Worm (Caenorhabditis elegans) whole organism, early embryonic: ENCODE results near the gene glc-3.

Experiments used
- B0310.2 ChIP-seq: sonication (generic microtip); optimal IDR thresholded peaks from 2 replicates; lab custom pipeline; 2016; ENCODE audit warnings: mild to moderate bottlenecking, missing genetic modification characterization, missing compliant biosample characterization
- F13C5.2 ChIP-seq: sonication (generic microtip); optimal IDR thresholded peaks from 2 replicates; lab custom pipeline; 2017; ENCODE audit warnings: mild to moderate bottlenecking, missing genetic modification characterization, inconsistent platforms, missing compliant biosample characterization
- aly-1 ChIP-seq: sonication (generic microtip); optimal IDR thresholded peaks from 2 replicates; lab custom pipeline; 2016; ENCODE audit warnings: missing genetic modification characterization, missing compliant biosample characterization
- ama-1 ChIP-seq: fragments of 150-350 bp; optimal IDR thresholded peaks from 2 replicates; lab custom pipeline; 2014
- ceh-13 ChIP-seq: fragments of 200-800 bp; sonication (Bioruptor generic); optimal IDR thresholded peaks from 2 replicates; lab custom pipeline; 2018; ENCODE audit warnings: mild to moderate bottlenecking, missing genetic modification characterization, missing compliant biosample characterization
- ceh-36 ChIP-seq: sonication (generic microtip); optimal IDR thresholded peaks from 2 replicates; lab custom pipeline; 2016; ENCODE audit warnings: missing genetic modification characterization, inconsistent platforms, missing compliant biosample characterization
- ets-7 ChIP-seq: sonication (generic microtip); optimal IDR thresholded peaks from 2 replicates; lab custom pipeline; 2016; ENCODE audit warnings: missing genotype, missing genetic modification characterization, missing compliant biosample characterization
- flt-1 ChIP-seq: fragments of 200-800 bp; sonication (Bioruptor generic); IDR thresholded peaks from 2 replicates; pipeline ENCODE4 v1.3.6; 2022; ENCODE audit warnings: missing genetic modification characterization, missing compliant biosample characterization
- hmbx-1 ChIP-seq: sonication (generic microtip); optimal IDR thresholded peaks from 2 replicates; lab custom pipeline; 2016; ENCODE audit warnings: mild to moderate bottlenecking, missing genetic modification characterization, missing compliant biosample characterization
- hmg-4 ChIP-seq: fragments of 200-800 bp; sonication (Bioruptor generic); optimal IDR thresholded peaks from 2 replicates; lab custom pipeline; 2018; ENCODE audit warnings: mild to moderate bottlenecking, missing genetic modification characterization, missing compliant biosample characterization
- hnd-1 ChIP-seq: sonication (generic microtip); optimal IDR thresholded peaks from 2 replicates; lab custom pipeline; 2016; ENCODE audit warnings: missing genetic modification characterization, missing compliant biosample characterization
- pes-1 ChIP-seq: fragments of 200-800 bp; sonication (Bioruptor generic); IDR thresholded peaks from 2 replicates; pipeline ENCODE4 v1.3.6; 2022; ENCODE audit warnings: missing genetic modification reagents, missing genetic modification characterization, missing compliant biosample characterization
- scrt-1 ChIP-seq: fragments of 200-800 bp; sonication (Bioruptor generic); IDR thresholded peaks from 2 replicates; pipeline ENCODE4 v1.3.6; 2022; ENCODE audit warnings: missing genetic modification characterization, missing compliant biosample characterization
- sea-1 ChIP-seq: fragments of 200-800 bp; sonication (Bioruptor generic); conservative IDR thresholded peaks from 2 replicates; pipeline ENCODE4 v1.3.6; 2022; ENCODE audit warnings: missing genetic modification characterization, missing compliant biosample characterization
- tbx-11 ChIP-seq: fragments of 200-800 bp; sonication (Bioruptor generic); IDR thresholded peaks from 2 replicates; pipeline ENCODE4 v1.3.6; 2022; ENCODE audit warnings: missing genetic modification characterization, missing compliant biosample characterization
- tbx-37 ChIP-seq: fragments of 200-800 bp; sonication (Bioruptor generic); conservative IDR thresholded peaks from 2 replicates; pipeline ENCODE4 v1.3.6; 2022; ENCODE audit warnings: missing genetic modification reagents, missing genetic modification characterization, missing compliant biosample characterization
- tra-4 ChIP-seq: sonication (generic microtip); optimal IDR thresholded peaks from 2 replicates; lab custom pipeline; 2017; ENCODE audit warnings: missing genetic modification characterization, missing compliant biosample characterization

The glc-3 gene

ce11 chrV:5412808-5413405, 40.6 kb downstream of the glc-3 start, which contains the start of gene F08F3.10:
F08F3.10 (plus strand) TSS chrV:5413355.
- no peak for TF ChIP-seq hmg-4 (GFP tag; lab: Kevin White, UChicago)
- TF ChIP-seq tbx-37 = no peak
- TF ChIP-seq hmbx-1 (tag; lab: Kevin White, UChicago) = no peak
- no peak for TF ChIP-seq hnd-1 (tag; lab: Kevin White, UChicago)
- no peak for TF ChIP-seq tbx-11 (GFP tag; lab: Robert Waterston, UW)
- TF ChIP-seq ama-1 (lab: Kevin White, UChicago) = no peak
- no peak for TF ChIP-seq ets-7 (tag; lab: Kevin White, UChicago)
- TF ChIP-seq pes-1 (GFP tag; lab: Robert Waterston, UW) = no peak
- TF ChIP-seq ceh-36 (tag; lab: Kevin White, UChicago) = no peak
- no peak for TF ChIP-seq ceh-13 (GFP tag; lab: Kevin White, UChicago)
- no peak for TF ChIP-seq sea-1
- TF ChIP-seq tra-4 (tag; lab: Kevin White, UChicago) = no peak
- no peak for TF ChIP-seq F13C5.2

ce11 chrV:5410679-5411078, 42.8 kb downstream of the glc-3 start, which contains the start of gene F08F3.4:
F08F3.4 (plus strand) TSS chrV:5410955.
- TF ChIP-seq flt-1 (GFP tag; lab: Robert Waterston, UW) (no peak), ama-1 (lab: Kevin White, UChicago) (no peak), hmg-4 (GFP tag; lab: Kevin White, UChicago) (no peak), ceh-13 (GFP tag; lab: Kevin White, UChicago) (no peak), B0310.2 (tag; lab: Kevin White, UChicago) (no peak), pes-1 (GFP tag; lab: Robert Waterston, UW) (no peak), sea-1 (no peak), hmbx-1 (tag; lab: Kevin White, UChicago) (no peak)

ce11 chrV:5408921-5409320, 44.6 kb downstream of the glc-3 start:
- TF ChIP-seq tra-4 (tag; lab: Kevin White, UChicago) (no peak), tbx-37 (no peak), ets-7 (tag; lab: Kevin White, UChicago) (no peak), hmbx-1 (tag; lab: Kevin White, UChicago) (no peak), ceh-13 (GFP tag; lab: Kevin White, UChicago) (no peak), scrt-1 (no peak), ceh-36 (tag; lab: Kevin White, UChicago) (no peak), pes-1 (GFP tag; lab: Robert Waterston, UW) (no peak), hnd-1 (tag; lab: Kevin White, UChicago) (no peak)

ce11 chrV:5408223-5408622, 45.3 kb downstream of the glc-3 start, which contains the start of gene C25A6.1:
C25A6.1 (plus strand) TSS chrV:5408523.
- no peak for TF ChIP-seq hmbx-1 (tag; lab: Kevin White, UChicago)
- no peak for TF ChIP-seq pes-1 (GFP tag; lab: Robert Waterston, UW)
- no peak for TF ChIP-seq tra-4 (tag; lab: Kevin White, UChicago)
- TF ChIP-seq scrt-1 = no peak
- no peak for TF ChIP-seq tbx-37
- no peak for TF ChIP-seq hmg-4 (GFP tag; lab: Kevin White, UChicago)
- no peak for TF ChIP-seq ets-7 (tag; lab: Kevin White, UChicago)
- no peak for TF ChIP-seq sea-1
- TF ChIP-seq tbx-11 (GFP tag; lab: Robert Waterston, UW) = no peak
- no peak for TF ChIP-seq ama-1 (lab: Kevin White, UChicago)
- no peak for TF ChIP-seq B0310.2 (tag; lab: Kevin White, UChicago)
- TF ChIP-seq flt-1 (GFP tag; lab: Robert Waterston, UW) = no peak
- no peak for TF ChIP-seq ceh-36 (tag; lab: Kevin White, UChicago)

ce11 chrV:5405053-5405452, 48.5 kb downstream of the glc-3 start, which contains the start of gene dmsr-7:
dmsr-7 (plus strand) TSS chrV:5405353.
- no peak for TF ChIP-seq F13C5.2
- TF ChIP-seq ceh-36 (tag; lab: Kevin White, UChicago) = no peak
- TF ChIP-seq ceh-13 (GFP tag; lab: Kevin White, UChicago) = no peak
- TF ChIP-seq B0310.2 (tag; lab: Kevin White, UChicago) = no peak
- no peak for TF ChIP-seq tbx-11 (GFP tag; lab: Robert Waterston, UW)
- TF ChIP-seq hnd-1 (tag; lab: Kevin White, UChicago) = no peak
- no peak for TF ChIP-seq hmg-4 (GFP tag; lab: Kevin White, UChicago)
- TF ChIP-seq hmbx-1 (tag; lab: Kevin White, UChicago) = no peak
- no peak for TF ChIP-seq ets-7 (tag; lab: Kevin White, UChicago)
- TF ChIP-seq tra-4 (tag; lab: Kevin White, UChicago) = no peak
- no peak for TF ChIP-seq scrt-1

ce11 chrV:5403938-5404337, 49.6 kb downstream of the glc-3 start:
- no peak for TF ChIP-seq ets-7 (tag; lab: Kevin White, UChicago)
- TF ChIP-seq B0310.2 (tag; lab: Kevin White, UChicago) = no peak
- no peak for TF ChIP-seq hmbx-1 (tag; lab: Kevin White, UChicago)
- TF ChIP-seq tbx-11 (GFP tag; lab: Robert Waterston, UW) = no peak
- no peak for TF ChIP-seq tbx-37
- TF ChIP-seq ceh-13 (GFP tag; lab: Kevin White, UChicago) = no peak
- no peak for TF ChIP-seq aly-1 (tag; lab: Kevin White, UChicago)
- TF ChIP-seq F13C5.2 = no peak
- no peak for TF ChIP-seq ceh-36 (tag; lab: Kevin White, UChicago)
- TF ChIP-seq hnd-1 (tag; lab: Kevin White, UChicago) = no peak
- TF ChIP-seq tra-4 (tag; lab: Kevin White, UChicago) = no peak
